Worm (Caenorhabditis elegans) whole organism, L4/young adult: ENCODE data around the gene C10A4.1.

Experiments used
- W03F9.2 ChIP-seq: fragments of 150-350 bp; optimal IDR thresholded peaks from 2 replicates; lab custom pipeline; 2014; ENCODE audit warnings: missing biosample characterization, missing genetic modification characterization
- dao-5 ChIP-seq: sonication (generic microtip); optimal IDR thresholded peaks from 2 replicates; lab custom pipeline; 2016; ENCODE audit warnings: missing genotype, missing genetic modification characterization, moderate library complexity, missing compliant biosample characterization
- him-1 ChIP-seq: sonication (generic microtip); optimal IDR thresholded peaks from 2 replicates; lab custom pipeline; 2016; ENCODE audit warnings: missing genotype, missing genetic modification reagents, missing genetic modification characterization, missing compliant biosample characterization

- TF ChIP-seq him-1 (tag; lab: Kevin White, UChicago): no peak
- TF ChIP-seq dao-5: no peak
- no peak for TF ChIP-seq W03F9.2
Observed at ce11 chrX:7463637-7464036, 47.5 kb downstream of the C10A4.1 start, which contains the start of gene sox-2.
